Fruit fly (Drosophila melanogaster) whole organism, embryonic: ENCODE results near the gene Sptr.

Source experiments
- Adf1 ChIP-seq: fragments of 200-800 bp; sonication (Bioruptor generic); IDR thresholded peaks from 2 replicates; pipeline ENCODE4 v1.3.6; 2022; ENCODE audit warnings: missing biosample characterization, missing genetic modification characterization
- CG10267 ChIP-seq: fragments of 200-800 bp; sonication (Bioruptor generic); optimal IDR thresholded peaks from 2 replicates; lab custom pipeline; 2018; ENCODE audit warnings: missing biosample characterization, mild to moderate bottlenecking, missing genetic modification characterization, moderate library complexity
- CG11723 ChIP-seq: fragments of 200-800 bp; sonication (Bioruptor generic); optimal IDR thresholded peaks from 2 replicates; lab custom pipeline; 2017; ENCODE audit warnings: missing biosample characterization, mild to moderate bottlenecking, missing genetic modification characterization
- CG13424 ChIP-seq: fragments of 200-800 bp; sonication (Bioruptor generic); optimal IDR thresholded peaks from 2 replicates; lab custom pipeline; 2019; ENCODE audit warnings: missing biosample characterization, mild to moderate bottlenecking, missing genetic modification characterization, moderate library complexity
- CG14441 ChIP-seq: fragments of 200-800 bp; sonication (Bioruptor generic); IDR thresholded peaks from 2 replicates; pipeline ENCODE4 v1.3.6; 2022; ENCODE audit warnings: missing biosample characterization, missing genetic modification characterization
- CG14860 ChIP-seq: fragments of 200-800 bp; sonication (Bioruptor generic); IDR thresholded peaks from 3 replicates; pipeline ENCODE4 v1.3.6; 2022; ENCODE audit warnings: missing biosample characterization, missing genetic modification characterization; ENCODE audit not compliant: partially characterized antibody
- CG14965 ChIP-seq: fragments of 200-800 bp; sonication (Bioruptor generic); optimal IDR thresholded peaks from 2 replicates; lab custom pipeline; 2016; ENCODE audit warnings: missing biosample characterization, missing genetic modification characterization, borderline replicate concordance
- CG15514 ChIP-seq: fragments of 200-800 bp; sonication (Bioruptor generic); optimal IDR thresholded peaks from 3 replicates; lab custom pipeline; 2017; ENCODE audit warnings: missing biosample characterization, missing genetic modification characterization, mild to moderate bottlenecking, moderate library complexity, missing genetic modification reagents
- CG18011 ChIP-seq: fragments of 200-800 bp; sonication (Bioruptor generic); optimal IDR thresholded peaks from 2 replicates; lab custom pipeline; 2017; ENCODE audit warnings: missing biosample characterization, missing genetic modification characterization, mild to moderate bottlenecking, moderate library complexity, missing genotype
- CG2678 ChIP-seq: fragments of 200-800 bp; sonication (Bioruptor generic); optimal IDR thresholded peaks from 3 replicates; lab custom pipeline; 2019; ENCODE audit warnings: missing biosample characterization, mild to moderate bottlenecking, missing genetic modification characterization, moderate library complexity
- CG30403 ChIP-seq: fragments of 200-800 bp; sonication (Bioruptor generic); optimal IDR thresholded peaks from 3 replicates; lab custom pipeline; 2016; ENCODE audit warnings: missing biosample characterization, missing genetic modification characterization
- CG3163 ChIP-seq: fragments of 200-800 bp; sonication (Bioruptor generic); optimal IDR thresholded peaks from 3 replicates; lab custom pipeline; 2016; ENCODE audit warnings: missing biosample characterization, missing genetic modification characterization
- CG34376 ChIP-seq: fragments of 200-800 bp; sonication (Bioruptor generic); optimal IDR thresholded peaks from 2 replicates; lab custom pipeline; 2018; ENCODE audit warnings: missing biosample characterization, mild to moderate bottlenecking, missing genetic modification characterization
- CG3847 ChIP-seq: fragments of 200-800 bp; sonication (Bioruptor generic); IDR thresholded peaks from 2 replicates; pipeline ENCODE4 v1.3.6; 2022; ENCODE audit warnings: missing biosample characterization, missing genetic modification characterization
- CG7839 ChIP-seq: fragments of 200-800 bp; sonication (Bioruptor generic); optimal IDR thresholded peaks from 3 replicates; lab custom pipeline; 2018; ENCODE audit warnings: missing biosample characterization, mild to moderate bottlenecking, missing genetic modification characterization, moderate library complexity
- CG8388 ChIP-seq: fragments of 200-800 bp; sonication (Bioruptor generic); optimal IDR thresholded peaks from 2 replicates; lab custom pipeline; 2019; ENCODE audit warnings: missing biosample characterization, mild to moderate bottlenecking, missing genetic modification characterization, moderate library complexity
- Fer1 ChIP-seq: fragments of 200-800 bp; sonication (Bioruptor generic); optimal IDR thresholded peaks from 2 replicates; lab custom pipeline; 2017; ENCODE audit warnings: missing biosample characterization, mild to moderate bottlenecking, missing genetic modification characterization
- HHEX ChIP-seq: fragments of 200-800 bp; sonication (Bioruptor generic); optimal IDR thresholded peaks from 3 replicates; lab custom pipeline; 2017; ENCODE audit warnings: missing biosample characterization, mild to moderate bottlenecking, missing genetic modification characterization, missing genetic modification reagents
- Hr39 ChIP-seq: fragments of >200 bp; optimal IDR thresholded peaks from 2 replicates; lab custom pipeline; 2017
- Kr ChIP-seq: fragments of 200-800 bp; sonication (Bioruptor generic); optimal IDR thresholded peaks from 2 replicates; lab custom pipeline; 2017; ENCODE audit warnings: missing biosample characterization, mild to moderate bottlenecking, missing genetic modification characterization
- Meics ChIP-seq: fragments of 200-800 bp; sonication (Bioruptor generic); optimal IDR thresholded peaks from 2 replicates; lab custom pipeline; 2017; ENCODE audit warnings: missing biosample characterization, mild to moderate bottlenecking, missing genetic modification characterization
- Mes4 ChIP-seq: fragments of 200-800 bp; sonication (Bioruptor generic); optimal IDR thresholded peaks from 2 replicates; lab custom pipeline; 2016; ENCODE audit warnings: missing biosample characterization, missing genetic modification characterization
- Nf-YC ChIP-seq: fragments of 200-800 bp; optimal IDR thresholded peaks from 3 replicates; lab custom pipeline; 2019; ENCODE audit warnings: missing biosample characterization, mild to moderate bottlenecking, missing genetic modification characterization, moderate library complexity
- Ptx1 ChIP-seq: fragments of 200-800 bp; sonication (Bioruptor generic); IDR thresholded peaks from 2 replicates; pipeline ENCODE4 v1.3.6; 2022; ENCODE audit warnings: missing biosample characterization, missing genetic modification characterization
- Six4 ChIP-seq: fragments of 200-800 bp; sonication (Bioruptor generic); optimal IDR thresholded peaks from 2 replicates; lab custom pipeline; 2016; ENCODE audit warnings: missing biosample characterization, missing genetic modification characterization
- Sox100B ChIP-seq: fragments of 200-800 bp; sonication (Bioruptor generic); optimal IDR thresholded peaks from 3 replicates; lab custom pipeline; 2018; ENCODE audit warnings: missing biosample characterization, mild to moderate bottlenecking, missing genetic modification characterization
- Tbp ChIP-seq: fragments of >200 bp; optimal IDR thresholded peaks from 2 replicates; lab custom pipeline; 2018; ENCODE audit warnings: missing biosample characterization, missing genetic modification characterization
- Vsx1 ChIP-seq: fragments of 200-800 bp; sonication (Bioruptor generic); optimal IDR thresholded peaks from 2 replicates; lab custom pipeline; 2017; ENCODE audit warnings: missing biosample characterization, mild to moderate bottlenecking, missing genetic modification characterization, missing genetic modification reagents
- Xbp1 ChIP-seq: fragments of 200-800 bp; sonication (Bioruptor generic); optimal IDR thresholded peaks from 3 replicates; lab custom pipeline; 2016; ENCODE audit warnings: missing biosample characterization, mild to moderate bottlenecking, missing genetic modification characterization
- amos ChIP-seq: fragments of 200-800 bp; sonication (Bioruptor generic); IDR thresholded peaks from 2 replicates; pipeline ENCODE4 v1.3.6; 2022; ENCODE audit warnings: missing biosample characterization, missing genetic modification characterization; ENCODE audit not compliant: partially characterized antibody
- bcd ChIP-seq: fragments of 200-800 bp; sonication (Bioruptor generic); optimal IDR thresholded peaks from 2 replicates; lab custom pipeline; 2017; ENCODE audit warnings: missing biosample characterization, mild to moderate bottlenecking, missing genetic modification characterization
- bigmax ChIP-seq: fragments of 200-800 bp; sonication (Bioruptor generic); optimal IDR thresholded peaks from 2 replicates; lab custom pipeline; 2018; ENCODE audit warnings: missing biosample characterization, mild to moderate bottlenecking, missing genetic modification characterization
- chm ChIP-seq: fragments of 200-800 bp; sonication (Bioruptor generic); IDR thresholded peaks from 2 replicates; pipeline ENCODE4 v1.3.6; 2022; ENCODE audit warnings: missing biosample characterization, missing genetic modification characterization
- ci ChIP-seq: fragments of 200-800 bp; sonication (Bioruptor generic); IDR thresholded peaks from 3 replicates; pipeline ENCODE4 v1.3.6; 2022; ENCODE audit warnings: missing biosample characterization, missing genetic modification characterization
- exex ChIP-seq: fragments of 200-800 bp; sonication (Bioruptor generic); optimal IDR thresholded peaks from 4 replicates; lab custom pipeline; 2018; ENCODE audit warnings: missing biosample characterization, mild to moderate bottlenecking, missing genetic modification characterization, moderate library complexity
- fd3F ChIP-seq: fragments of 200-800 bp; sonication (Bioruptor generic); optimal IDR thresholded peaks from 2 replicates; lab custom pipeline; 2018; ENCODE audit warnings: missing biosample characterization, mild to moderate bottlenecking, missing genetic modification characterization, moderate library complexity
- gcm ChIP-seq: fragments of 200-800 bp; sonication (Bioruptor generic); optimal IDR thresholded peaks from 2 replicates; lab custom pipeline; 2019; ENCODE audit warnings: missing biosample characterization, mild to moderate bottlenecking, missing genetic modification characterization, moderate library complexity
- gem ChIP-seq: fragments of 200-800 bp; sonication (Bioruptor generic); optimal IDR thresholded peaks from 2 replicates; lab custom pipeline; 2019; ENCODE audit warnings: missing biosample characterization, mild to moderate bottlenecking, missing genetic modification characterization, moderate library complexity
- grau ChIP-seq: fragments of 200-800 bp; optimal IDR thresholded peaks from 3 replicates; lab custom pipeline; 2019; ENCODE audit warnings: missing biosample characterization, mild to moderate bottlenecking, missing genetic modification characterization, moderate library complexity
- ham ChIP-seq: fragments of 200-800 bp; sonication (Bioruptor generic); IDR thresholded peaks from 2 replicates; pipeline ENCODE4 v1.3.6; 2022; ENCODE audit warnings: missing biosample characterization, missing genetic modification characterization
- lola ChIP-seq, 3 experiments: fragments of >200 bp in 2 of 3; fragments of 200-800 bp in 1 of 3; sonication (Bioruptor generic) in 1 of 3; optimal IDR thresholded peaks; 2 replicates each; lab custom pipeline; 2017 to 2019; ENCODE audit warnings: missing biosample characterization in 3 of 3, missing genetic modification characterization in 3 of 3, mild to moderate bottlenecking in 1 of 3, moderate library complexity in 1 of 3
- onecut ChIP-seq: fragments of 200-800 bp; sonication (Bioruptor generic); IDR thresholded peaks from 2 replicates; pipeline ENCODE4 v1.3.6; 2022; ENCODE audit warnings: missing biosample characterization, missing genetic modification characterization
- pan ChIP-seq, 4 experiments: fragments of >200 bp in 3 of 4; fragments of 200-800 bp in 1 of 4; sonication (Bioruptor generic) in 1 of 4; optimal IDR thresholded peaks in 3 of 4; IDR thresholded peaks in 1 of 4; 2 replicates each; pipeline versions ENCODE4 v1.3.6 to Lab custom; 2017 to 2022; ENCODE audit warnings: missing biosample characterization in 2 of 4, missing genetic modification characterization in 2 of 4, mixed read lengths in 1 of 4
- row ChIP-seq: fragments of 200-800 bp; sonication (Bioruptor generic); IDR thresholded peaks from 3 replicates; pipeline ENCODE4 v1.3.6; 2022; ENCODE audit warnings: missing biosample characterization, missing genetic modification characterization
- tll ChIP-seq, 2 experiments: fragments of 200-800 bp in 1 of 2; fragments of >200 bp in 1 of 2; sonication (Bioruptor generic) in 1 of 2; optimal IDR thresholded peaks; 2 replicates each; lab custom pipeline; 2017 to 2019; ENCODE audit warnings: missing biosample characterization in 2 of 2, missing genetic modification characterization in 2 of 2, mild to moderate bottlenecking in 1 of 2, moderate library complexity in 1 of 2
- toy ChIP-seq: fragments of 200-800 bp; sonication (Bioruptor generic); IDR thresholded peaks from 2 replicates; pipeline ENCODE4 v1.3.6; 2022; ENCODE audit warnings: missing biosample characterization, missing genetic modification characterization
- vvl ChIP-seq: fragments of 200-800 bp; sonication (Bioruptor generic); IDR thresholded peaks from 2 replicates; pipeline ENCODE4 v1.3.6; 2022; ENCODE audit warnings: missing biosample characterization, missing genetic modification characterization
- wor ChIP-seq: fragments of 200-800 bp; sonication (Bioruptor generic); IDR thresholded peaks from 2 replicates; pipeline ENCODE4 v1.3.6; 2022; ENCODE audit warnings: missing biosample characterization, missing genetic modification characterization
- zen ChIP-seq: fragments of 200-800 bp; sonication (Bioruptor generic); optimal IDR thresholded peaks from 3 replicates; lab custom pipeline; 2018; ENCODE audit warnings: missing biosample characterization, mild to moderate bottlenecking, missing genetic modification characterization, moderate library complexity
- zen2 ChIP-seq: fragments of 200-800 bp; sonication (Bioruptor generic); IDR thresholded peaks from 3 replicates; pipeline ENCODE4 v1.3.6; 2022; ENCODE audit warnings: missing biosample characterization, missing genetic modification characterization; ENCODE audit not compliant: partially characterized antibody

Sptr gene

dm6 chrX:8490976-8491345 is 26.7 kb upstream of the Sptr start:
- TF ChIP-seq exex (tag; lab: Kevin White, UChicago) (no peak), HHEX (GFP tag; lab: Kevin White, UChicago) (no peak), fd3F (GFP tag; lab: Kevin White, UChicago) (peak; percentile 1), CG34376 (GFP tag; lab: Kevin White, UChicago) (no peak), ci (no peak), Fer1 (GFP tag; lab: Kevin White, UChicago) (no peak), lola (GFP tag; optimal IDR thresholded peaks at IDR 0.05; lab: Kevin White, UChicago) (no peak), Nf-YC (tag; lab: Kevin White, UChicago) (no peak), CG2678 (peak; percentile 43), CG13424 (tag; lab: Kevin White, UChicago) (no peak), CG8388 (GFP tag; lab: Kevin White, UChicago) (no peak), CG18011 (no peak), Kr (GFP tag; lab: Kevin White, UChicago) (no peak), CG14441 (GFP tag; lab: Robert Waterston, UW) (no peak), Six4 (GFP tag; lab: Kevin White, UChicago) (no peak), row (GFP tag; lab: Robert Waterston, UW) (no peak; the same call in 2 of the 3 replicates), grau (tag; lab: Kevin White, UChicago) (peak; percentile 23), ham (GFP tag; lab: Robert Waterston, UW) (no peak), CG30403 (no peak), Tbp (GFP tag; lab: Kevin White, UChicago) (no peak), zen (tag; lab: Kevin White, UChicago) (no peak), Sox100B (GFP tag; lab: Kevin White, UChicago) (no peak), Xbp1 (no peak), vvl (GFP tag; lab: Robert Waterston, UW) (no peak), CG3163 (GFP tag; lab: Kevin White, UChicago) (no peak), CG11723 (GFP tag; lab: Kevin White, UChicago) (no peak), gcm (GFP tag; lab: Kevin White, UChicago) (no peak), gem (peak; percentile 36), Hr39 (lab: Kevin White, UChicago) (no peak), bcd (GFP tag; lab: Kevin White, UChicago) (no peak), CG7839 (tag; lab: Kevin White, UChicago) (peak; percentile 37), amos (GFP tag; lab: Robert Waterston, UW) (no peak), CG14860 (no peak), Vsx1 (no peak), zen2 (GFP tag; lab: Robert Waterston, UW) (no peak), wor (GFP tag; lab: Robert Waterston, UW) (no peak), pan (optimal IDR thresholded peaks at IDR 0.05; lab: Kevin White, UChicago) (no peak), pan (GFP tag; optimal IDR thresholded peaks at IDR 0.05 in 1 of 2, IDR thresholded peaks at IDR 0.05 in 1 of 2) (peak in 1 of 2 experiments; percentile 6), CG14965 (GFP tag; lab: Kevin White, UChicago) (no peak), onecut (no peak), Meics (peak; percentile 3), chm (GFP tag; lab: Robert Waterston, UW) (no peak), tll (GFP tag; optimal IDR thresholded peaks at IDR 0.05; lab: Kevin White, UChicago) (no peak), toy (GFP tag; lab: Robert Waterston, UW) (no peak), CG3847 (GFP tag; lab: Robert Waterston, UW) (no peak), Mes4 (GFP tag; lab: Kevin White, UChicago) (no peak), Adf1 (GFP tag; lab: Robert Waterston, UW) (no peak), CG10267 (tag; lab: Kevin White, UChicago) (no peak), bigmax (no peak), Ptx1 (GFP tag; lab: Robert Waterston, UW) (no peak), CG15514 (GFP tag; lab: Kevin White, UChicago) (no peak)
